Worm (Caenorhabditis elegans) whole organism, mixed stage, embryonic: ENCODE results near the gene sorf-1.

Experiments
- M03D4.4 ChIP-seq: sonication (generic microtip); optimal IDR thresholded peaks from 2 replicates; lab custom pipeline; 2017; ENCODE audit warnings: mild to moderate bottlenecking, missing genetic modification characterization, missing compliant biosample characterization
- blmp-1 ChIP-seq: fragments of 150-350 bp; optimal IDR thresholded peaks from 2 replicates; lab custom pipeline; 2014; ENCODE audit warnings: missing biosample characterization, missing genetic modification characterization
- elt-1 ChIP-seq: sonication (generic microtip); optimal IDR thresholded peaks from 2 replicates; lab custom pipeline; 2017; ENCODE audit warnings: missing genetic modification characterization, mild to moderate bottlenecking, missing compliant biosample characterization, antibody characterized with exemption, moderate library complexity, borderline replicate concordance; ENCODE audit not compliant: insufficient read depth
- lin-13 ChIP-seq: fragments of 150-350 bp; optimal IDR thresholded peaks from 2 replicates; lab custom pipeline; 2014; ENCODE audit warnings: missing biosample characterization, missing genetic modification characterization
- lsy-2 ChIP-seq: fragments of 150-350 bp; optimal IDR thresholded peaks from 2 replicates; lab custom pipeline; 2014; ENCODE audit warnings: missing biosample characterization, missing genetic modification characterization
- nhr-12 ChIP-seq: fragments of 150-350 bp; optimal IDR thresholded peaks from 2 replicates; lab custom pipeline; 2014; ENCODE audit warnings: missing biosample characterization, missing genetic modification characterization
- nhr-28 ChIP-seq: fragments of 150-350 bp; optimal IDR thresholded peaks from 2 replicates; lab custom pipeline; 2014; ENCODE audit warnings: missing biosample characterization, missing genetic modification characterization
- nhr-76 ChIP-seq: sonication (generic microtip); optimal IDR thresholded peaks from 2 replicates; lab custom pipeline; 2017; ENCODE audit warnings: missing biosample characterization, missing genetic modification characterization
- unc-62 ChIP-seq: fragments of 150-350 bp; optimal IDR thresholded peaks from 2 replicates; lab custom pipeline; 2014; ENCODE audit warnings: missing biosample characterization, missing genetic modification reagents, missing genetic modification characterization

ce11 chrX:3416063-3416462, 37.0 kb upstream of the sorf-1 start:
- TF ChIP-seq nhr-12 (tag; lab: Kevin White, UChicago), result no peak
- TF ChIP-seq M03D4.4 (tag; lab: Kevin White, UChicago), result no peak
- no peak for TF ChIP-seq lin-13
- no peak for TF ChIP-seq nhr-28
- TF ChIP-seq nhr-76, result no peak
- no peak for TF ChIP-seq elt-1 (tag; lab: Kevin White, UChicago)
- no peak for TF ChIP-seq blmp-1 (tag; lab: Kevin White, UChicago)
- TF ChIP-seq lsy-2 (tag; lab: Kevin White, UChicago), result no peak
- TF ChIP-seq unc-62 (GFP tag; lab: Kevin White, UChicago), result no peak
